Worm (Caenorhabditis elegans): Measurements from ENCODE around the gene pph-4.2.

The pph-4.2 gene

DNA sequence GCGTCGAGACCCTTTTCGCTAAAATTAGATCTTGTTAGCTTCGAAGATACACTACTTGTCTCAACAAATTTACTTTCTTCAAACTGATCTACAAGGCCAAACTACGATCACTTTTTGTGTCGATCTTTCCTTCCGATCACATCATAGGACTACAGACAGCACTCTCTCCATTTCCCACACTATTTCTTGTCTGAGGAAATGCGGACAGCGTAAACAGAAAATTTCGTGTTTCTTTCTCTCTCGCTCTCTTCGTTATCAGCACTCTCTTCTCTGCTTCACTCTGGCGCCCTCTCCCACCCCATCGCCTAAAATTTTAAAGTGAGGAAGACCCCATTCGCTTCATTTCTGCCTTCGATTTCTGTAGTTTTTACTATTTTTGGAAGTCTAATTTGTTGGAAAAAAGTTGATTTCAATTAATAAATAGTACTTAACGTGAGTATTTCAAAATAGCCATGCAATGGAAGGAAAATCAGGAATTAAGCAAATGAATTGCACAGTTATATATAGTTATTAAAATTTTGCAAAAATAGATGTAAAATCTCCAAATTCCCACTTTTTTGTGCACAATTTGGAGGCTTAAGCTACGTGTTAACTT lies 41.6 kb downstream of the pph-4.2 start (continued):
- TF ChIP-seq vab-15 (tag; optimal IDR thresholded peaks at IDR 0.05), result no peak
- no peak for TF ChIP-seq hpl-2 (GFP tag; optimal IDR thresholded peaks at IDR 0.05)
- TF ChIP-seq isw-1 (GFP tag; IDR thresholded peaks at IDR 0.05), result peak; percentile 19; the same call in 1 of the 2 replicates
- TF ChIP-seq nhr-28 (tag; optimal IDR thresholded peaks at IDR 0.05), result no peak
- peak; percentile 78 for TF ChIP-seq tbx-2 (tag; optimal IDR thresholded peaks at IDR 0.05)
- no peak for TF ChIP-seq nhr-84 (tag; optimal IDR thresholded peaks at IDR 0.05)
- no peak for TF ChIP-seq ztf-11 (tag; optimal IDR thresholded peaks at IDR 0.05)
- peak; percentile 69 for TF ChIP-seq skn-1 (tag; optimal IDR thresholded peaks at IDR 0.05)
- TF ChIP-seq nhr-90 (tag; optimal IDR thresholded peaks at IDR 0.05; ENCODE audit: poor library complexity), result peak; percentile 76
- TF ChIP-seq mab-9 (GFP tag; IDR thresholded peaks at IDR 0.05), result no peak
- peak; percentile 41 for TF ChIP-seq fkh-8 (tag; optimal IDR thresholded peaks at IDR 0.05)
- TF ChIP-seq lsy-2 (tag; optimal IDR thresholded peaks at IDR 0.05), result peak; percentile 75 to 82
- peak; percentile 76 for TF ChIP-seq efl-1 (optimal IDR thresholded peaks at IDR 0.05)
- peak; percentile 59 to 94 for TF ChIP-seq efl-1 (GFP tag; optimal IDR thresholded peaks at IDR 0.05 in 1 of 2)
- peak; percentile 93 for TF ChIP-seq nhr-85 (tag)
- TF ChIP-seq dpl-1 (GFP tag; optimal IDR thresholded peaks at IDR 0.05), result peak; percentile 63 to 67 (median 63)
- TF ChIP-seq pag-3 (tag; optimal IDR thresholded peaks at IDR 0.05; ENCODE audit: borderline replicate concordance, insufficient read depth), result peak; percentile 46
- peak; percentile 58 for TF ChIP-seq mep-1 (tag; optimal IDR thresholded peaks at IDR 0.05)
- peak; percentile 73 to 80 for TF ChIP-seq lin-35 (GFP tag; optimal IDR thresholded peaks at IDR 0.05)
- peak; percentile 21 for TF ChIP-seq fkh-10 (GFP tag; optimal IDR thresholded peaks at IDR 0.05)
- peak; percentile 44 for TF ChIP-seq C16A3.4 (tag; optimal IDR thresholded peaks at IDR 0.05)
- TF ChIP-seq ztf-4 (tag; optimal IDR thresholded peaks at IDR 0.05), result peak; percentile 44
- no peak for TF ChIP-seq ets-5 (GFP tag; IDR thresholded peaks at IDR 0.05)
- TF ChIP-seq zip-4 (GFP tag; optimal IDR thresholded peaks at IDR 0.05), result no peak
- peak; percentile 4 for TF ChIP-seq aly-2 (tag; optimal IDR thresholded peaks at IDR 0.05)

DNA sequence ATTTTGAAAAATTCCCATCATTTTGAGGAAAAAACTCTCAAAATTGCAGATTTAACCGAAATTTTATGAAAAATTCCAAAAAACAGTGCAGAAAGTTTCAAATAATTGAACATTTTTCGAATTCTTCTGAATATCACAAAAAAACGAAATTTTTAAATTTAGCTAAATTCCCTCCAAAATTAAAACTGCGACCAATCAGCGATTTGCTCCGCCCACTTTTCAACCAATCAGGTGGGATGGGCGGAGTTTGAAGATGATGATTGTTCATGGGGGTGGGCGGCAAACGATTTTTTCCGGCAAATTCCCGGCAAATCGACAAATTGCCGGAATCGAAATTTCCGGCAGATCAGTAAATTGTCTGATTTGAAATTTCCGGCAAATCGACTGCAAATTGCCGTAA lies 42.8 kb downstream of the pph-4.2 start:
- TF ChIP-seq rnt-1 (tag; optimal IDR thresholded peaks at IDR 0.05), result no peak
- no peak for TF ChIP-seq efl-1 (optimal IDR thresholded peaks at IDR 0.05)
- TF ChIP-seq efl-1 (GFP tag; optimal IDR thresholded peaks at IDR 0.05 in 1 of 2), result peak in 1 of 2 experiments; percentile 46

DNA sequence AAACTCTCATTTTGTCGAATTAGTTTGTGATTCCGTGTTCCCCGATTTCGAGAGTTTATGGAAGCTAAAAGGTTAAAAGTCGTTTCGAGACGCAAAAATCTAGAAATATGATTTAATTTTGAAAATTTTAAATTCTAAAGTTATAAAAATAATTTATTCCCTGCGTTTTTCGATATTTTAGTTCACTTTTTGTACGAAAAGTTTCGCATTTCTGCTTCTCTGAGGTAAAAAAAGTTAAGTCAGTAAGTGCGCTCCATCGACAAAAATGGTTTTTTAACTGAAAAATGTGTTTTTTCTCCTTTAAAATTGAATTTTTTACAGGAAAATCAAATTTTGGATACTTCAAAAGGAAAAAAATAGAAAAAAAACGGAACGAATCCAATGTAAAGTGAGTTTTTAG lies 43.6 kb downstream of the pph-4.2 start, which contains the start of gene zip-1:
Gene zip-1, plus strand, starts transcription at position 301 of the 400 bp plus-strand sequence.
- no peak for TF ChIP-seq xbp-1 (tag; optimal IDR thresholded peaks at IDR 0.05)
- TF ChIP-seq tlp-1 (tag; optimal IDR thresholded peaks at IDR 0.05), result no peak
- TF ChIP-seq sup-37 (GFP tag; optimal IDR thresholded peaks at IDR 0.05), result no peak
- TF ChIP-seq nhr-85 (tag), result no peak
- no peak for TF ChIP-seq fos-1 (tag; optimal IDR thresholded peaks at IDR 0.05)
- TF ChIP-seq hpl-2 (GFP tag; optimal IDR thresholded peaks at IDR 0.05), result no peak
- TF ChIP-seq aly-2 (tag; optimal IDR thresholded peaks at IDR 0.05), result no peak
- TF ChIP-seq zag-1 (tag; optimal IDR thresholded peaks at IDR 0.05), result no peak
- TF ChIP-seq nhr-11 (tag; optimal IDR thresholded peaks at IDR 0.05), result no peak
- no peak for TF ChIP-seq hlh-17 (GFP tag; optimal IDR thresholded peaks at IDR 0.05; ENCODE audit: borderline replicate concordance)
- TF ChIP-seq tbx-2 (tag; optimal IDR thresholded peaks at IDR 0.05), result no peak
- TF ChIP-seq lin-14 (GFP tag; optimal IDR thresholded peaks at IDR 0.05), result no peak
- TF ChIP-seq ceh-90 (tag; optimal IDR thresholded peaks at IDR 0.05), result no peak

DNA sequence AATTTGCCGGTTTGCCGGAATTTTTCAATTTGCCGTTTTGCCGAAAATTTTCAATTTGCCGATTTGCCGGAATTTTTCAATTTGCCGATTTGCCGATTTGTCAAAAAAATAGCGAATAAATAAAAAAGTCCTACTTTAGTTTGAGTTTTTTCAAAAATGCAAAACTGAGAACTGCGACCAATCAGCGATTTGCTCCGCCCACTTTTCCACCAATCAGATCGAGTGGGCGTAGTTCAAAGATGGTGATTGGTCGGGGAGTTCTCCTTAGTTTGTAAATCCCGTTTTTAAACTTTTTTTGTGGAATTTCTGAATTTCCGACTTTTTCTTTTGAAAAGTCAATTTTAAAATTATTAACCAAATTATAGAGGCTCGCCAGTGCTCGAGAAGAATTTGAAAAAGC lies 45.7 kb downstream of the pph-4.2 start:
- TF ChIP-seq lir-3 (tag; optimal IDR thresholded peaks at IDR 0.05; ENCODE audit: poor library complexity), result no peak
- TF ChIP-seq ets-5 (GFP tag; IDR thresholded peaks at IDR 0.05), result no peak
